Fruit fly (Drosophila melanogaster) whole organism, embryonic: ENCODE measurements around the gene Cpr65Au.

Experiments used
- CG14965 ChIP-seq: fragments of 200-800 bp; sonication (Bioruptor generic); optimal IDR thresholded peaks from 2 replicates; lab custom pipeline; 2016; ENCODE audit warnings: missing biosample characterization, missing genetic modification characterization, borderline replicate concordance
- CG16863 ChIP-seq: fragments of 200-800 bp; sonication (Bioruptor generic); optimal IDR thresholded peaks from 3 replicates; lab custom pipeline; 2016; ENCODE audit warnings: missing biosample characterization, missing genetic modification characterization
- CG1832 ChIP-seq: fragments of 200-800 bp; sonication (Bioruptor generic); optimal IDR thresholded peaks from 2 replicates; lab custom pipeline; 2017; ENCODE audit warnings: missing biosample characterization, mild to moderate bottlenecking, missing genetic modification characterization, inconsistent platforms
- CG30431 ChIP-seq: fragments of 200-800 bp; sonication (Bioruptor generic); optimal IDR thresholded peaks from 2 replicates; lab custom pipeline; 2017; ENCODE audit warnings: missing biosample characterization, missing genetic modification characterization
- CG7357 ChIP-seq: fragments of 200-800 bp; sonication (Bioruptor generic); IDR thresholded peaks from 3 replicates; pipeline ENCODE4 v1.3.6; 2022; ENCODE audit warnings: missing biosample characterization, missing genetic modification characterization
- CG8281 ChIP-seq: fragments of 200-800 bp; sonication (Bioruptor generic); optimal IDR thresholded peaks from 2 replicates; lab custom pipeline; 2018; ENCODE audit warnings: missing biosample characterization, mild to moderate bottlenecking, missing genetic modification characterization, moderate library complexity
- Hr39 ChIP-seq: fragments of >200 bp; optimal IDR thresholded peaks from 2 replicates; lab custom pipeline; 2017
- ap ChIP-seq: fragments of 200-800 bp; sonication (Bioruptor generic); IDR thresholded peaks from 2 replicates; pipeline ENCODE4 v1.3.6; 2022; ENCODE audit warnings: missing biosample characterization, missing genetic modification characterization
- bowl ChIP-seq: fragments of 200-800 bp; sonication (Bioruptor generic); IDR thresholded peaks from 2 replicates; pipeline ENCODE4 v1.3.6; 2022; ENCODE audit warnings: missing biosample characterization, missing genetic modification characterization
- gt ChIP-seq: fragments of 200-800 bp; sonication (Bioruptor generic); IDR thresholded peaks from 2 replicates; pipeline ENCODE4 v1.3.6; 2022; ENCODE audit warnings: missing biosample characterization, missing genetic modification characterization
- klu ChIP-seq: fragments of 200-800 bp; sonication (Bioruptor generic); IDR thresholded peaks from 2 replicates; pipeline ENCODE4 v1.3.6; 2022; ENCODE audit warnings: missing biosample characterization, missing genetic modification characterization
- pfk ChIP-seq: fragments of 200-800 bp; sonication (Bioruptor generic); optimal IDR thresholded peaks from 2 replicates; lab custom pipeline; 2018; ENCODE audit warnings: missing biosample characterization, mild to moderate bottlenecking, missing genetic modification characterization, moderate library complexity
- prd ChIP-seq, 3 experiments: fragments of >200 bp in 2 of 3; fragments of 200-800 bp in 1 of 3; sonication (Bioruptor generic) in 1 of 3; optimal IDR thresholded peaks in 2 of 3; IDR thresholded peaks in 1 of 3; 2 replicates in 2 of 3; 3 replicates in 1 of 3; pipeline versions ENCODE4 v1.3.6 to Lab custom; 2017 to 2022; ENCODE audit warnings: missing biosample characterization in 1 of 3, missing genetic modification characterization in 1 of 3
- sr ChIP-seq: fragments of 200-800 bp; sonication (Bioruptor generic); IDR thresholded peaks from 3 replicates; pipeline ENCODE4 v1.3.6; 2022; ENCODE audit warnings: missing biosample characterization, missing genetic modification characterization

DNA sequence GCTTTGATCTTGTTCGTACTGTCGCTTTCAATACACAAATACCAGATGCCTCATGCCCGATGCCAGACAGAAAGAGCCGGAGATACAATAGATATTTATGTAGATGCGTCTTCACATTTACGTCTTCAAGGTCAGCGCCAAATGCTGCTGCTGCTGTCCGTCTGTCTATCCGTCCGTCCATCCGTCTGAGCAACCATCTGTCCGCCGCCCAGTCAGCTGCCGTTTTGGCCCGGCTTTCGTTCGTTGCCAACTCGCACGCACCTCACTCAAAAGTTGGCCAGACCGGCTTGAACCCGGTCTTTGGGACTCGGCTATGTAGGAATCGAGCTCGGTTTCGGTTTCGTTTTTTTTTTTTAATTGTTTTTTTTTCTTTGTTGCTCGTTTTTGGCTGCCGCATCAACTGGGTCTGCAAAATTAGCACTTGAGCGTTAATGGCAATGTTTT is 23.1 kb upstream of the Cpr65Au start:
- TF ChIP-seq CG16863 (GFP tag; lab: Kevin White, UChicago) (no peak), gt (GFP tag; lab: Robert Waterston, UW) (no peak), ap (no peak), CG7357 (GFP tag; lab: Robert Waterston, UW) (no peak), CG8281 (tag; lab: Kevin White, UChicago) (no peak), pfk (GFP tag; lab: Kevin White, UChicago) (no peak), bowl (no peak), klu (GFP tag; lab: Robert Waterston, UW) (no peak), sr (GFP tag; lab: Robert Waterston, UW) (no peak), CG14965 (no peak), Hr39 (lab: Kevin White, UChicago) (no peak), CG1832 (no peak), CG30431 (GFP tag; lab: Kevin White, UChicago) (no peak), prd (optimal IDR thresholded peaks at IDR 0.05; lab: Kevin White, UChicago) (no peak), prd (GFP tag; IDR thresholded peaks at IDR 0.05; lab: Robert Waterston, UW) (no peak)
